Worm (Caenorhabditis elegans): ENCODE measurements around the gene ndub-5.

The ndub-5 gene

DNA sequence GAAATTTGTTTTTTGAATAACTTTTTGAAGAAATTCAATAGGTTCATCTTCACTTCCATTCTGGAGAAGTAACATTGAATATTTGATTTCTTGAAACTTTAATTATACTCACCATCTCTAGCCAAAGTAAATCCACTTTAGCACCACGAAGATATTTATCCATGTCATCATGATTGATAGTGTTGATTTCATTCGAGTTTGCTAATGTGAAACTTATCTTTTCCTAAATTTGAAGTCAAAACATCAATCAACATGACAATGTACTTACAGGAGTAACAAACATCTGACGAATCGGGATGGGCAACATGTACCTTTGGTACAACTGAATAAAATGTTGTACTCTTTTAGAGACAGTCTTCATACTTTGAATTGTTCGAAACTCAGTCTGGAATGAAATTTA lies 6.2 kb upstream of the ndub-5 start:
- TF ChIP-seq K12H6.12 (tag; optimal IDR thresholded peaks at IDR 0.05) = no peak
- TF ChIP-seq F49E8.2 (tag; optimal IDR thresholded peaks at IDR 0.05; ENCODE audit: insufficient read depth) = no peak
- TF ChIP-seq mes-4 (tag; optimal IDR thresholded peaks at IDR 0.05) = no peak
- no peak for TF ChIP-seq ceh-27 (GFP tag; optimal IDR thresholded peaks at IDR 0.05)
- no peak for TF ChIP-seq F57C9.4 (tag; optimal IDR thresholded peaks at IDR 0.05)
- TF ChIP-seq mcd-1 (GFP tag; IDR thresholded peaks at IDR 0.05) = no peak
- no peak for TF ChIP-seq ceh-79 (tag; optimal IDR thresholded peaks at IDR 0.05)
- no peak for TF ChIP-seq ama-1 (optimal IDR thresholded peaks at IDR 0.05)
- TF ChIP-seq ama-1 (GFP tag; optimal IDR thresholded peaks at IDR 0.05) = no peak
- no peak for TF ChIP-seq ztf-3 (GFP tag; optimal IDR thresholded peaks at IDR 0.05)
- no peak for TF ChIP-seq rpc-1 (optimal IDR thresholded peaks at IDR 0.05)
- no peak for TF ChIP-seq rpc-1 (tag; optimal IDR thresholded peaks at IDR 0.05)
- TF ChIP-seq F37B4.10 (GFP tag; IDR thresholded peaks at IDR 0.05) = no peak
- TF ChIP-seq Y53G8AR.9 (GFP tag; conservative IDR thresholded peaks at IDR 0.05) = no peak
- TF ChIP-seq pha-4 (tag; optimal IDR thresholded peaks at IDR 0.05) = no peak
- no peak for TF ChIP-seq lsy-27 (tag; optimal IDR thresholded peaks at IDR 0.05; ENCODE audit: borderline replicate concordance, insufficient read depth)
- TF ChIP-seq F33H1.4 (GFP tag; IDR thresholded peaks at IDR 0.05) = no peak
- no peak for TF ChIP-seq F39B2.1 (GFP tag; IDR thresholded peaks at IDR 0.05)
- no peak for TF ChIP-seq unc-130 (GFP tag; optimal IDR thresholded peaks at IDR 0.05)
- TF ChIP-seq let-526 (GFP tag; IDR thresholded peaks at IDR 0.05) = no peak

DNA sequence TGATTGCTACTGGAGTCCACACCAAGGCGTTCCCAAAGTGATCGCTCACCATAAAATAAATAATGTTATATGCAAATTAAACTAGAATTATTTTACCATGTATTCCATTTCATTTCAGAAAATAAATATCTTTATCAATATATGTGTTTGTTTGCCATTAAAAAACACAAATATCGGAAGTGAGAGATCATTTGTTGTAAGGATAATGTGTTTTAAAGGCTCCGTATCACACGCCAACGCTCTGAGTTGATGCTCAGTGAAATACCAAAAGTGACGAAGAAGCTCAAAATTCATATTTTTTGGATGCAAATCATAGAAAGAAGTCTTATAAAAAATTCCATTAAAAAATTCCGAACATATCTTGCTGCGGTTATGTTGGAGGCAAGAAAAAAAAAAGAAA lies 5.1 kb upstream of the ndub-5 start:
- TF ChIP-seq madf-10 (tag; optimal IDR thresholded peaks at IDR 0.05) (no peak), lin-26 (GFP tag; IDR thresholded peaks at IDR 0.05) (no peak), rcor-1 (GFP tag; IDR thresholded peaks at IDR 0.05) (no peak), F22D6.2 (tag; optimal IDR thresholded peaks at IDR 0.05) (no peak), cebp-2 (GFP tag; IDR thresholded peaks at IDR 0.05) (no peak), attf-3 (GFP tag; conservative IDR thresholded peaks at IDR 0.05) (no peak), lir-1 (GFP tag; conservative IDR thresholded peaks at IDR 0.05) (no peak), B0035.1 (tag; optimal IDR thresholded peaks at IDR 0.05) (no peak)

DNA sequence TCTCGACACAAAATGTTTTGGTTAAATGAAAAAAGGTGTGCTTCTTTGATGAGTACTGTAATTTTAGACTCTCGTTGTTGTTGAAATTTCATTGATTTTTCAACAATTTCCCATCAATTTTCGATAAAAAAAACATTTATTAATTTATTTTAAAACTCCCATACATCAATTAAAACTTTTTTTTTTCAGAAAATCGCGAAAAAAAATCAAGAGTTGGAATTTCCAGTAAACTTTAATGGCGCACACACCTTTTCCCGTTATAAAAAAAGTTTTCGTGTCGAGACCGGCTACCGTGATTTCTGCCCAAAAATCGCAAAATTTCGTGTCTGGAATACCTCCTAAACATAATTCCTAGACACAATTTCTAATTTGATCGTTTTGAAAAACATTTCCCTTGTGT lies 3.6 kb upstream of the ndub-5 start, which contains the start of gene C25H3.14:
C25H3.14 (plus strand) TSS at position 301 of the 400 bp plus-strand sequence.
- TF ChIP-seq xnd-1 (tag; optimal IDR thresholded peaks at IDR 0.05) = no peak
- TF ChIP-seq sdz-38 (tag; optimal IDR thresholded peaks at IDR 0.05) = no peak
- TF ChIP-seq bed-1 (GFP tag; IDR thresholded peaks at IDR 0.05) = no peak
- no peak for TF ChIP-seq attf-5 (GFP tag; optimal IDR thresholded peaks at IDR 0.05)
- no peak for TF ChIP-seq lin-54 (GFP tag; optimal IDR thresholded peaks at IDR 0.05)
- no peak for TF ChIP-seq madf-3 (GFP tag; IDR thresholded peaks at IDR 0.05)
- no peak for TF ChIP-seq D2030.7 (GFP tag; IDR thresholded peaks at IDR 0.05)
- no peak for TF ChIP-seq sptf-2 (GFP tag; optimal IDR thresholded peaks at IDR 0.05)
- TF ChIP-seq F49E8.2 (tag; optimal IDR thresholded peaks at IDR 0.05; ENCODE audit: insufficient read depth) = no peak
- no peak for TF ChIP-seq snpc-3.4 (tag; optimal IDR thresholded peaks at IDR 0.05)
- TF ChIP-seq hrde-1 (tag; optimal IDR thresholded peaks at IDR 0.05; ENCODE audit: borderline replicate concordance) = no peak
- TF ChIP-seq efl-1 (GFP tag; optimal IDR thresholded peaks at IDR 0.05) = no peak

All from whole organism, young adult.